Worm (Caenorhabditis elegans) whole organism, L4 larva: ENCODE measurements around the gene irld-38.

Experiments used
- ceh-28 ChIP-seq: fragments of 150-350 bp; optimal IDR thresholded peaks from 2 replicates; lab custom pipeline; 2014; ENCODE audit warnings: missing biosample characterization, missing genetic modification reagents, missing genetic modification characterization
- lin-39 ChIP-seq: fragments of 150-350 bp; optimal IDR thresholded peaks from 2 replicates; lab custom pipeline; 2014; ENCODE audit warnings: missing biosample characterization, missing genetic modification reagents, missing genetic modification characterization
- mdl-1 ChIP-seq, 2 experiments: fragments of 150-350 bp in 1 of 2; sonication (generic microtip) in 1 of 2; optimal IDR thresholded peaks; 2 replicates each; lab custom pipeline; 2014 to 2017; ENCODE audit warnings: missing biosample characterization in 2 of 2, missing genetic modification characterization in 2 of 2
- pha-4 ChIP-seq, 2 experiments: fragments of 150-350 bp in 1 of 2; fragments of 200-800 bp in 1 of 2; sonication (Bioruptor generic) in 1 of 2; IDR thresholded peaks in 1 of 2; optimal IDR thresholded peaks in 1 of 2; 2 replicates each; pipeline versions ENCODE4 v1.3.6 to Lab custom; 2014 to 2022; ENCODE audit warnings: missing genetic modification characterization in 2 of 2, missing genetic modification reagents in 2 of 2, missing biosample characterization in 1 of 2, missing compliant biosample characterization in 1 of 2
- skn-1 ChIP-seq: fragments of 150-350 bp; optimal IDR thresholded peaks from 2 replicates; lab custom pipeline; 2014; ENCODE audit warnings: missing biosample characterization, missing genetic modification characterization
- snpc-1.2 ChIP-seq: fragments of 200-800 bp; sonication (Bioruptor generic); IDR thresholded peaks from 2 replicates; pipeline ENCODE4 v1.3.6; 2022; ENCODE audit warnings: missing genetic modification reagents, missing genetic modification characterization, missing compliant biosample characterization
- tag-97 ChIP-seq: fragments of 200-800 bp; sonication (Bioruptor generic); IDR thresholded peaks from 2 replicates; pipeline ENCODE4 v1.3.6; 2022; ENCODE audit warnings: missing genetic modification characterization, missing compliant biosample characterization
- unc-62 ChIP-seq, 3 experiments: fragments of 150-350 bp in 1 of 3; sonication (generic microtip); optimal IDR thresholded peaks in 2 of 3; peaks in 1 of 3; 1 replicate in 1 of 3; 2 replicates in 2 of 3; lab custom pipeline; 2014 to 2017; ENCODE audit warnings: missing biosample characterization in 3 of 3, missing genetic modification characterization in 3 of 3, missing genetic modification reagents in 3 of 3, missing genotype in 1 of 3
- zfp-3 ChIP-seq: fragments of 200-800 bp; sonication (Bioruptor generic); conservative IDR thresholded peaks from 2 replicates; pipeline ENCODE4 v1.3.6; 2022; ENCODE audit warnings: missing genetic modification reagents, missing genetic modification characterization, missing compliant biosample characterization

DNA sequence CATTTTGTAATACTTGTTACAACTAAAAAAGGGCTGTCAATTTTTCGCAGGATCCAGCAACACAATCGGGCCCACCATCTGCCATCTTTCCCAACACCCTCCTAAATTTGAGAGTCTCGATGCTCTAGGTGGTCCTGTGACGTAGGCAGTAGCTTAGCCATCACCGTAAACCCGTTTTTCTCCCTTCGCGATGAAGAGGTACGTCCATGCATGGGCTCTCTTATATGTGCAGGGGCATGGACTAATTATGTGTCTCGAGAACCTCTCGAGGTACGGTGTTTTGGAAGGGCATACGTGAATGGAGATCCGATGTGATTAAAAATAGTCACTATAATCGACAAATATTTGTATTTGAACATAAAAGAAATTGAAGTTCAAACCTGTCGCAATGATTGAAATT, 8.7 kb upstream of the irld-38 start:
- no peak for TF ChIP-seq pha-4 (GFP tag; IDR thresholded peaks at IDR 0.05; lab: Robert Waterston, UW)
- no peak for TF ChIP-seq pha-4 (tag; optimal IDR thresholded peaks at IDR 0.05; lab: Kevin White, UChicago)
- no peak for TF ChIP-seq mdl-1 (tag; optimal IDR thresholded peaks at IDR 0.05; lab: Kevin White, UChicago)
- no peak for TF ChIP-seq ceh-28 (tag; lab: Kevin White, UChicago)
- TF ChIP-seq zfp-3: no peak
- TF ChIP-seq unc-62 (GFP tag; optimal IDR thresholded peaks at IDR 0.05 in 1 of 2; lab: Kevin White, UChicago): no peak
- no peak for TF ChIP-seq unc-62 (tag; optimal IDR thresholded peaks at IDR 0.05; lab: Kevin White, UChicago)
- no peak for TF ChIP-seq skn-1 (tag; lab: Kevin White, UChicago)
- no peak for TF ChIP-seq tag-97 (GFP tag; lab: Robert Waterston, UW)
- TF ChIP-seq lin-39 (tag; lab: Kevin White, UChicago): no peak
- no peak for TF ChIP-seq snpc-1.2 (GFP tag; lab: Robert Waterston, UW)
